Worm (Caenorhabditis elegans) whole organism, young adult: ENCODE results near the gene fbxa-18.

Source experiments
- B0035.1 ChIP-seq: sonication (generic microtip); optimal IDR thresholded peaks from 2 replicates; lab custom pipeline; 2016; ENCODE audit warnings: missing genetic modification characterization, mild to moderate bottlenecking, missing compliant biosample characterization, missing genotype, missing genetic modification reagents
- C06A6.2 ChIP-seq: fragments of 200-800 bp; sonication (Bioruptor generic); conservative IDR thresholded peaks from 2 replicates; pipeline ENCODE4 v1.3.6; 2022; ENCODE audit warnings: missing genetic modification characterization, missing compliant biosample characterization
- F39B2.1 ChIP-seq: fragments of 200-800 bp; sonication (Bioruptor generic); IDR thresholded peaks from 2 replicates; pipeline ENCODE4 v1.3.6; 2022; ENCODE audit warnings: missing genetic modification reagents, missing genetic modification characterization, missing compliant biosample characterization
- gei-17 ChIP-seq: fragments of 200-800 bp; sonication (Bioruptor generic); optimal IDR thresholded peaks from 2 replicates; lab custom pipeline; 2018; ENCODE audit warnings: mild to moderate bottlenecking, missing genetic modification characterization, missing compliant biosample characterization
- pha-4 ChIP-seq: fragments of 150-350 bp; sonication (generic microtip); optimal IDR thresholded peaks from 2 replicates; lab custom pipeline; 2014; ENCODE audit warnings: missing biosample characterization, missing genetic modification reagents, missing genetic modification characterization

- TF ChIP-seq B0035.1, result no peak
- no peak for TF ChIP-seq pha-4 (tag; lab: Kevin White, UChicago)
- no peak for TF ChIP-seq F39B2.1 (GFP tag; lab: Robert Waterston, UW)
- no peak for TF ChIP-seq gei-17 (GFP tag; lab: Kevin White, UChicago)
- TF ChIP-seq C06A6.2 (GFP tag; lab: Robert Waterston, UW), result no peak
Measured at ce11 chrV:16160087-16160486, 17.6 kb downstream of the fbxa-18 start.
